Worm (Caenorhabditis elegans) whole organism, L2 larva: ENCODE data around the gene rgr-1.
"Not testable (repeated sequence)": the region's sequence is repeated elsewhere in the genome, so short reads cannot be mapped to it uniquely, and the experiment has no call there.

Experiments used
- C34F6.9 ChIP-seq: fragments of 150-350 bp; optimal IDR thresholded peaks from 2 replicates; lab custom pipeline; 2014; ENCODE audit warnings: missing biosample characterization, missing genetic modification characterization
- F13H6.1 ChIP-seq: sonication (generic microtip); optimal IDR thresholded peaks from 2 replicates; lab custom pipeline; 2016; ENCODE audit warnings: missing genetic modification characterization, missing compliant biosample characterization
- R02D3.7 ChIP-seq: fragments of 150-350 bp; optimal IDR thresholded peaks from 2 replicates; lab custom pipeline; 2014; ENCODE audit warnings: missing biosample characterization, missing genetic modification characterization
- Y55F3AM.14 ChIP-seq: fragments of 200-800 bp; sonication (Bioruptor generic); optimal IDR thresholded peaks from 2 replicates; lab custom pipeline; 2018; ENCODE audit warnings: mild to moderate bottlenecking, missing genetic modification characterization, missing compliant biosample characterization
- ZK546.5 ChIP-seq: sonication (generic microtip); optimal IDR thresholded peaks from 2 replicates; lab custom pipeline; 2017; ENCODE audit warnings: missing biosample characterization, missing genetic modification characterization
- alr-1 ChIP-seq: fragments of 150-350 bp; optimal IDR thresholded peaks from 2 replicates; lab custom pipeline; 2014; ENCODE audit warnings: missing biosample characterization, missing genetic modification characterization
- ama-1 ChIP-seq: fragments of 150-350 bp; optimal IDR thresholded peaks from 2 replicates; lab custom pipeline; 2018; ENCODE audit warnings: inconsistent platforms
- crh-2 ChIP-seq: sonication (generic microtip); optimal IDR thresholded peaks from 2 replicates; lab custom pipeline; 2017; ENCODE audit warnings: missing biosample characterization, missing genetic modification characterization
- egl-27 ChIP-seq: sonication (generic microtip); optimal IDR thresholded peaks from 3 replicates; lab custom pipeline; 2017; ENCODE audit warnings: missing biosample characterization, missing genetic modification reagents, missing genetic modification characterization
- lin-13 ChIP-seq: fragments of 150-350 bp; optimal IDR thresholded peaks from 2 replicates; lab custom pipeline; 2014; ENCODE audit warnings: missing biosample characterization, missing genetic modification reagents, missing genetic modification characterization
- lin-39 ChIP-seq: fragments of 150-350 bp; optimal IDR thresholded peaks from 2 replicates; lab custom pipeline; 2014; ENCODE audit warnings: missing biosample characterization, missing genetic modification reagents, missing genetic modification characterization
- lsy-2 ChIP-seq, 2 experiments: fragments of 150-350 bp in 1 of 2; sonication (generic microtip) in 1 of 2; optimal IDR thresholded peaks; 2 replicates each; lab custom pipeline; 2014 to 2017; ENCODE audit warnings: missing biosample characterization in 2 of 2, missing genetic modification characterization in 2 of 2
- mbf-1 ChIP-seq: sonication (generic microtip); optimal IDR thresholded peaks from 2 replicates; lab custom pipeline; 2017; ENCODE audit warnings: missing biosample characterization, missing genetic modification characterization
- nhr-10 ChIP-seq: sonication (generic microtip); optimal IDR thresholded peaks from 2 replicates; lab custom pipeline; 2017; ENCODE audit warnings: missing biosample characterization, missing genetic modification characterization
- nhr-11 ChIP-seq: fragments of 150-350 bp; optimal IDR thresholded peaks from 2 replicates; lab custom pipeline; 2014; ENCODE audit warnings: missing biosample characterization, missing genetic modification characterization
- nhr-129 ChIP-seq: fragments of 150-350 bp; optimal IDR thresholded peaks from 2 replicates; lab custom pipeline; 2014; ENCODE audit warnings: missing biosample characterization, missing genetic modification characterization
- nhr-21 ChIP-seq: fragments of 150-350 bp; optimal IDR thresholded peaks from 2 replicates; lab custom pipeline; 2014; ENCODE audit warnings: missing biosample characterization, missing genetic modification characterization
- nhr-25 ChIP-seq: fragments of 150-350 bp; sonication (generic microtip); optimal IDR thresholded peaks from 3 replicates; lab custom pipeline; 2014; ENCODE audit warnings: missing biosample characterization, missing genetic modification characterization
- nhr-6 ChIP-seq: fragments of 150-350 bp; optimal IDR thresholded peaks from 2 replicates; lab custom pipeline; 2014; ENCODE audit warnings: missing biosample characterization, missing genetic modification characterization
- peb-1 ChIP-seq: fragments of 150-350 bp; optimal IDR thresholded peaks from 2 replicates; lab custom pipeline; 2014; ENCODE audit warnings: missing biosample characterization, missing genetic modification characterization
- sem-4 ChIP-seq: fragments of 150-350 bp; optimal IDR thresholded peaks from 2 replicates; lab custom pipeline; 2014; ENCODE audit warnings: missing biosample characterization, missing genetic modification reagents, missing genetic modification characterization
- skn-1 ChIP-seq: sonication (generic microtip); optimal IDR thresholded peaks from 2 replicates; lab custom pipeline; 2017; ENCODE audit warnings: missing biosample characterization, missing genetic modification characterization
- sma-3 ChIP-seq: sonication (generic microtip); optimal IDR thresholded peaks from 2 replicates; lab custom pipeline; 2016; ENCODE audit warnings: missing genetic modification reagents, missing genetic modification characterization, missing compliant biosample characterization
- snpc-4 ChIP-seq: fragments of 150-350 bp; optimal IDR thresholded peaks from 2 replicates; lab custom pipeline; 2014; ENCODE audit warnings: missing biosample characterization, missing genetic modification characterization
- unc-55 ChIP-seq: fragments of 150-350 bp; sonication (generic microtip); optimal IDR thresholded peaks from 3 replicates; lab custom pipeline; 2014; ENCODE audit warnings: missing biosample characterization, missing genetic modification reagents, missing genetic modification characterization
- zag-1 ChIP-seq: fragments of 150-350 bp; optimal IDR thresholded peaks from 2 replicates; lab custom pipeline; 2014; ENCODE audit warnings: missing biosample characterization, missing genetic modification characterization
- ztf-1 ChIP-seq: fragments of 200-800 bp; sonication (Bioruptor generic); conservative IDR thresholded peaks from 2 replicates; pipeline ENCODE4 v1.3.6; 2022; ENCODE audit warnings: missing genetic modification characterization, missing compliant biosample characterization
- ztf-4 ChIP-seq: fragments of 150-350 bp; optimal IDR thresholded peaks from 2 replicates; lab custom pipeline; 2014; ENCODE audit warnings: missing biosample characterization, missing genetic modification characterization

The rgr-1 gene

DNA sequence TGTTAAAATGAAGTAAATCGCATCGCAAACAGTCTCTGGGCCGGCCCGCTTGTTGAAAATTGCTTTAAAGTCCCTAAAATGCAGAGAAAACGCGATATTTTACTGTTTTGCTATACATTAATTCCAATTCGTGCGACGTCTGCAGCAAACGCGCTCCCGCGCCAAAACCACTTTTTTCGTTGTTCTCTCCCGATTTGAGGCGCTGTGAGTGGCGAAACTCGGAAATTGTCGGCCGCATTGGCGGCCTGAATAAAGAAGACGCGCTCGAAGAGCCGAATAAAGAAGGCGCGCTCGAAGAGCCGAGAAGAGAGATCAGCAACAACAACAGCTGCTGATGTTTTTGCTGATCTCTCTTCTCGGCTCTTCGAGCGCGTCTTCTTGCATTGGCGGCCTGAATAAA is 14.8 kb downstream of the rgr-1 start:
- peak; percentile 92 for TF ChIP-seq snpc-4 (tag; lab: Kevin White, UChicago)
- TF ChIP-seq unc-55: peak; percentile 48

DNA sequence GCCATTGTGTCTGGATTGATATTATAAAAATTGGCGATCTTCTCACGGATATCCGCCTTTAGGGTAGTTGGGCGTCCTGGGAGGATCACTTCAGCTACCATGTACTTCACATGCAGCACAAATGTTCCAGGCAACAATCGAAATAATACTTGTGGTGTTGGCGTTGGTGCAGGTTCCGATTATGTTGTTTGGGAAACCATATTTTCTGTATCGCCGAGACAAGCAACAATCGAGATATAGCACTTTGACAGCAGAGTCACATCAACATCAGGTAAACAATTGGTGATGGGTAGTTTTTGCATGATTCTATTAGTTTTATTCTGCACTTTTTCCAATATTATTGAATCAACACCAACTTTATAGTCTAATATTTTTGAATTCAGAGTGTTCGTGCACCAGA is 19.8 kb downstream of the rgr-1 start, which contains the start of gene T26G10.3:
Gene T26G10.3, minus strand, starts transcription at position 101 of the 400 bp plus-strand sequence.
- TF ChIP-seq crh-2 (tag; lab: Kevin White, UChicago) (no peak), peb-1 (tag; lab: Kevin White, UChicago) (no peak), snpc-4 (tag; lab: Kevin White, UChicago) (no peak), ztf-1 (GFP tag; lab: Robert Waterston, UW) (no peak), Y55F3AM.14 (GFP tag; lab: Kevin White, UChicago) (no peak), lin-13 (no peak)

- TF ChIP-seq alr-1 (tag; lab: Kevin White, UChicago); sma-3 (GFP tag; lab: Kevin White, UChicago); lin-39 (tag; lab: Kevin White, UChicago): not testable (repeated sequence)
Observed at ce11 chrIII:9420231-9420630, 26.7 kb downstream of the rgr-1 start, which contains the start of gene T26G10.4. TSS of gene T26G10.4 (plus strand) at chrIII:9420531.

DNA sequence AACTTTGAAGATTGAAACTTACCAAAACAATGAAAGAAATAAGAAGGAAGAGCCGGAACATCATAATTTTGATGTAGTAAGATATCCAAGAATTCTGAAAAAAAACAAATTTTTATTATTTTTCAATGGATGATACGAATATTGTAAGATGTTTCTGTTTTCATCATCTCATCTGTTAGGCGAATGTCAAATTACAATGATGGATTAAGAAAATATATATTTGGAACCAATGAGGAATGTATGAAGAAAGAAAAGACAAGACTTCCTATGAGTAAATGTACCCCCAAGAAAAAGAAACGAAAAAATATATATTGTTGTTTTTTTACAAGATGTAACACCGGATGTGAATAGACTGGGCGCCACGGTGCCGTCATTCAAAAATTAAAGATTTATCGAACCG is 32.8 kb downstream of the rgr-1 start, which contains the start of gene T26G10.5:
Gene T26G10.5, minus strand, starts transcription at position 101 of the 400 bp plus-strand sequence.
- TF ChIP-seq mbf-1 (no peak), nhr-11 (tag; lab: Kevin White, UChicago) (no peak)

DNA sequence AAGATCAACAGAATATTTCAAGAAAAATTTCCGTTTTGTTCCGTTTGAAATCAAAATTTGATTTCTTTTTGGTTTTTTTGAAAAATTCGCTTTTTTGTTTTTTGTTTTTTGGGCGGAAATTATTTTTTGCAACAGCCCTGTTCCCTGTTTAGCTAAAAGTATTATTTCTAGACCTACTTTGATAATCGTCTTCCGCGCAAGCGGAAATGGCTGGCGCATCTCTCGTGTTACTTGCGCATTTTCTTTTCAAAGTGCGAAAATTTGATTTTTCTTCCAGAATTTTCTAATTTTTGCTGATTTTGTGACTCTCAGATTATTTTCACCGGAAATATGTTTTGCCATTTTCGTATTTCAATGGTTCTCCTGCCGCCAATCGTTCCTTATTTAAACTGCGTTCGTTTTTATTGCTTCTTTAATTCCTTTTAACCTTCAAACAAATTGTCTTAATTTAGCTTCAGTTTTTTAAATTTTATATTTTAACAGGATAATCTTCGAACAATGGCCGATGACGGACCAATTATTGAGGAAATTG is 40.1 kb downstream of the rgr-1 start, which contains the start of gene cpar-1:
Gene cpar-1, plus strand, starts transcription at position 482 of the 532 bp plus-strand sequence.
- TF ChIP-seq lsy-2 (tag; optimal IDR thresholded peaks at IDR 0.05; lab: Kevin White, UChicago): no peak
- TF ChIP-seq nhr-25 (tag; lab: Kevin White, UChicago): no peak
- TF ChIP-seq skn-1 (tag; lab: Kevin White, UChicago): no peak
- no peak for TF ChIP-seq R02D3.7 (tag; lab: Kevin White, UChicago)

ce11 chrIII:9434999-9435398 is 41.5 kb downstream of the rgr-1 start:
- TF ChIP-seq nhr-11 (tag; lab: Kevin White, UChicago) (no peak), ztf-1 (GFP tag; lab: Robert Waterston, UW) (no peak), nhr-21 (tag; lab: Kevin White, UChicago) (no peak)
- TF ChIP-seq, all 48 proteins: peak for 0

DNA sequence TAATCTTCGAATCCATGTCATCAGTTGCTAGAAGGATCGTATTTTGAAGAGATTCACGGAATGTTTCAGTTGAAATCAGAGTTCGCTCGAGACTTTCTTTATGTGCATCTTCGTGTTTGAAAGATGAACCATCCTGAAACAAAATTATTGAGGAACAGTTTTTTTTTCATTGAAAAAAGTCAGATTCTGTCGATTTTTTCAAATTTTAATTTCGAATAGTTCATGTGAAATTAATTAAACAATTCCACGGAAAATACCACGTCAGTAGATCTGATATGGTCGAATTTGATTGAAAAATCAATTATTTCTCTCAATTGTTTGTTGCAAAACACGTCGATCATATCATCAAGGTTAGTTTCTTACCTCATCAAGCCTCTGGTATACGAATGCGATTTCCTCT is 45.9 kb downstream of the rgr-1 start, which contains the start of gene F54C8.1:
Gene F54C8.1, plus strand, starts transcription at position 301 of the 400 bp plus-strand sequence.
- no peak for TF ChIP-seq ZK546.5 (tag; lab: Kevin White, UChicago)
- no peak for TF ChIP-seq alr-1 (tag; lab: Kevin White, UChicago)
- no peak for TF ChIP-seq zag-1
- TF ChIP-seq mbf-1: no peak
- no peak for TF ChIP-seq unc-55
- TF ChIP-seq nhr-10 (tag; lab: Kevin White, UChicago): no peak
- TF ChIP-seq nhr-129 (tag; lab: Kevin White, UChicago): no peak
- TF ChIP-seq sma-3 (GFP tag; lab: Kevin White, UChicago): no peak
- no peak for TF ChIP-seq sem-4 (tag; lab: Kevin White, UChicago)
- no peak for TF ChIP-seq egl-27 (tag; lab: Kevin White, UChicago)
- TF ChIP-seq F13H6.1: no peak
- no peak for TF ChIP-seq nhr-6 (tag; lab: Kevin White, UChicago)
- no peak for TF ChIP-seq C34F6.9 (tag; lab: Kevin White, UChicago)
- no peak for TF ChIP-seq lin-13

ce11 chrIII:9441133-9441532 is 47.6 kb downstream of the rgr-1 start, which contains the start of gene emb-30:
TSS of gene emb-30 (minus strand) at chrIII:9441460.
- TF ChIP-seq lin-13 (no peak), mbf-1 (no peak), C34F6.9 (tag; lab: Kevin White, UChicago) (no peak), ama-1 (lab: Kevin White, UChicago) (peak; percentile 31), sem-4 (tag; lab: Kevin White, UChicago) (peak; percentile 7), ztf-4 (tag; lab: Kevin White, UChicago) (no peak), lsy-2 (tag; optimal IDR thresholded peaks at IDR 0.05; lab: Kevin White, UChicago) (no peak), nhr-6 (tag; lab: Kevin White, UChicago) (peak; percentile 19), zag-1 (no peak)
